Worm (Caenorhabditis elegans): ENCODE measurements around the gene coq-6.

Gene coq-6

DNA sequence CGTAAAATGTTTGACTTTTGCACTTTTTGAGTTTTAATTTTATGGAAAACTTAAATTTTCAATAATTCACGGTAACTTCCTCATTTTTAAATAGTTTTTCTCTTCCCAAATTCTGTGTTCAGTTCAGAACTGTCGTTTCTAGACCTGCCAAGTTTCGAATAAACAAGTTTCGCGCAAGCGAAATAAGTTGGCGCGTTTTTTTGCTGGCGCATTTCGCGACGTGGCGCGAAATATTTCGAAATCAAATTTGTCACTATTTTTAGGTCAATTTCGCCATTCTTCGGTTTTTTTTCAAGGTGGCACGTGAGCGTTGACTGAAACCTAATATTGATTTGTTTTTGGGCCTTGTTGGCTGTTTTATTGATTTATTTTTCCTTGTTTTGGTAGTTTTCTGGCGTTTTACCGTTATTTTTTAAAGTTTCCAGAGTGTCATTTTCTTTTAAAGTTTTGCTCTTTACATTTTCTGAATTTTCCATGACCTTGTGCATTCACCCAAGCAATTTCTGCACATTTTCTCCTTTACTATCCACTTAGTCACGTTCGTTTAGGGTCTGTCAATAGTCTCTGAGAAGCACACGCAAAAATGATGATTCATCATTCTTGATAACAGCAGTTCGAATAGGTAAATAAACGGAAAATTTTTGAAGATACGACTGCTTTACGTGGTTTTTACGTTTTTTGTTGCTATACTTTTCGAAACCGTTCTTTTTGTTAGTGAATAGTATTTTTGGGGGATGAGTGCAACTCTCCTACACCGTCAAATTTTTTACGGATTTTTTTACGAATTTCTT is 46.2 kb downstream of the coq-6 start (continued):
- TF ChIP-seq lin-54 (GFP tag; optimal IDR thresholded peaks at IDR 0.05) (peak; percentile 93), D2030.7 (GFP tag; IDR thresholded peaks at IDR 0.05) (peak; percentile 98; the same call in 1 of the 2 replicates), snpc-1.1 (tag; optimal IDR thresholded peaks at IDR 0.05; ENCODE audit: insufficient read depth) (peak; percentile 63), snpc-3.4 (tag; optimal IDR thresholded peaks at IDR 0.05) (peak; percentile 94), attf-3 (GFP tag; conservative IDR thresholded peaks at IDR 0.05) (peak; percentile 63), dpl-1 (GFP tag; optimal IDR thresholded peaks at IDR 0.05) (peak; percentile 98), xnd-1 (tag; optimal IDR thresholded peaks at IDR 0.05) (peak; percentile 99), F39B2.1 (GFP tag; IDR thresholded peaks at IDR 0.05) (no peak), hsf-1 (GFP tag; IDR thresholded peaks at IDR 0.05) (peak; percentile 89), madf-10 (tag; optimal IDR thresholded peaks at IDR 0.05) (no peak), cebp-1 (GFP tag; IDR thresholded peaks at IDR 0.05) (peak; percentile 71), cebp-1 (tag; optimal IDR thresholded peaks at IDR 0.05) (peak; percentile 82), aptf-3 (GFP tag; IDR thresholded peaks at IDR 0.05) (0 out of 2 replicates have a peak, but pooled peaks have one; percentile 75), chd-7 (tag; optimal IDR thresholded peaks at IDR 0.05) (no peak), ZK185.1 (tag; optimal IDR thresholded peaks at IDR 0.05; ENCODE audit: poor library complexity, severe bottlenecking) (no peak), Y79H2A.3 (GFP tag; conservative IDR thresholded peaks at IDR 0.05) (0 out of 2 replicates have a peak, but pooled peaks have one; percentile 55), rcor-1 (GFP tag; IDR thresholded peaks at IDR 0.05) (peak; percentile 90), athp-1 (tag; optimal IDR thresholded peaks at IDR 0.05) (peak; percentile 50), him-1 (tag; optimal IDR thresholded peaks at IDR 0.05) (peak; percentile 64), K11D2.4 (GFP tag; IDR thresholded peaks at IDR 0.05) (no peak), ekl-4 (GFP tag; IDR thresholded peaks at IDR 0.05) (peak; percentile 88), rpc-1 (optimal IDR thresholded peaks at IDR 0.05) (no peak), rpc-1 (tag; optimal IDR thresholded peaks at IDR 0.05) (peak; percentile 5), attf-6 (GFP tag; IDR thresholded peaks at IDR 0.05) (peak; percentile 78), lsl-1 (GFP tag; optimal IDR thresholded peaks at IDR 0.05) (peak; percentile 89), lir-1 (GFP tag; conservative IDR thresholded peaks at IDR 0.05) (peak; percentile 42; the same call in 1 of the 2 replicates), efl-1 (GFP tag; optimal IDR thresholded peaks at IDR 0.05) (peak; percentile 99), madf-6 (GFP tag; IDR thresholded peaks at IDR 0.05) (peak; percentile 100), ztf-28 (GFP tag; IDR thresholded peaks at IDR 0.05) (0 out of 2 replicates have a peak, but pooled peaks have one; percentile 80), tlf-1 (GFP tag; optimal IDR thresholded peaks at IDR 0.05) (peak; percentile 83), Y53F4B.3 (GFP tag; IDR thresholded peaks at IDR 0.05) (0 out of 2 replicates have a peak, but pooled peaks have one; percentile 34), B0336.3 (GFP tag; IDR thresholded peaks at IDR 0.05) (peak; percentile 90), lin-35 (GFP tag; optimal IDR thresholded peaks at IDR 0.05) (peak in 2 of 3 experiments; percentile 16 to 77), ama-1 (optimal IDR thresholded peaks at IDR 0.05) (no peak), ama-1 (GFP tag; optimal IDR thresholded peaks at IDR 0.05) (no peak), ztf-18 (tag; optimal IDR thresholded peaks at IDR 0.05) (peak; percentile 97), hmg-1.2 (GFP tag; IDR thresholded peaks at IDR 0.05) (peak; percentile 67; the same call in 1 of the 2 replicates), F33H1.4 (GFP tag; IDR thresholded peaks at IDR 0.05) (peak; percentile 82), Y95B8A.8 (GFP tag; IDR thresholded peaks at IDR 0.05) (peak; percentile 91; the same call in 1 of the 2 replicates), egl-44 (GFP tag; IDR thresholded peaks at IDR 0.05) (no peak), F22D6.2 (tag; optimal IDR thresholded peaks at IDR 0.05) (no peak), madf-8 (GFP tag; conservative IDR thresholded peaks at IDR 0.05) (peak; percentile 100), unc-130 (GFP tag; optimal IDR thresholded peaks at IDR 0.05) (peak; percentile 88), B0019.2 (GFP tag; conservative IDR thresholded peaks at IDR 0.05) (peak; percentile 83)
